Comparison of ENCODE assay signal across 2 worm cellular contexts in the genomic region with DNA sequence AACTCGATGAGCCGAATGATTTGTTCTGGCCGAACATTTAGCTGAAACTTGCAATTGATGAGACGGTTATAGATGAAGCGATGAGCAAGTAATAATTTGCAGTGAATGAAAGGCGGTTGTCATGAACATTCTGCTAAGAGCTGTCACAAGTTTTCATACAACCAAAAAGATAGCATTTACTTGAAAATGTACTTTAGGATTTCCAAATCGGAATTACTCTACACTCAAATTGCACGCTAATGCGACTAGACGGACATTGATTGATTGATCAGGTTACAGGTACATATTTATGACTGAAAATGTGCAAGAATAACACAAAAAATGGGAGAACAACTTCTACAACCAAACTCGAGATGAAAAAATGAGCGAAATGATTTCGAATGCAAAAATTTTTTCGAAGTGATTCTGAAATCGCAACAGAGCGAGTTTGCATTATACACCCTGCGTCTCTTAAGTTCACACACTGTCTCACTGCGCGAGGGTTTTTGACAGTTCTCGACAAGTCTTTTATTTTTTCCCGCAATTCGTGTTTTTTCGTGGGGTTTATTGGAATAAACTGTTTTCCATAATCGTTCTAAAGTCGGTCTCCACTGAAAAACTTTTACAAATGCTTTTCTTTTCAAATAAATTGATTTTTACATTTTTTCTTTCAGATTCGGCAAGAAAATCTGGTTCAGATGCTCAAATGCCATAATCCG.
TF ChIP-seq lines count a peak whose summit lies in the region.

A gene (minus strand): TSS at position 51 of the 698 bp plus-strand sequence.
A gene (plus strand): TSS at position 648 of the 698 bp plus-strand sequence.

TF ChIP-seq in whole organism, L1 larva, 84 proteins besides CTCF, POLR2A, EP300 and RAD21 (continued from another document and continues in another):
- no peak for TF ChIP-seq jun-1 (tag; optimal IDR thresholded peaks at IDR 0.05; lab: Kevin White, UChicago)
- no peak for TF ChIP-seq hpl-2 (GFP tag; optimal IDR thresholded peaks at IDR 0.05; lab: Kevin White, UChicago)
- TF ChIP-seq nhr-77 (tag; optimal IDR thresholded peaks at IDR 0.05; lab: Kevin White, UChicago), result no peak
- TF ChIP-seq snu-23 (GFP tag; optimal IDR thresholded peaks at IDR 0.05; lab: Kevin White, UChicago), result peak; percentile 58
- peak; percentile 64 for TF ChIP-seq rnt-1 (tag; optimal IDR thresholded peaks at IDR 0.05; lab: Kevin White, UChicago)
- TF ChIP-seq ama-1 (optimal IDR thresholded peaks at IDR 0.05; lab: Kevin White, UChicago), result no peak
- TF ChIP-seq unc-86 (tag; optimal IDR thresholded peaks at IDR 0.05; lab: Kevin White, UChicago), result no peak
- TF ChIP-seq elt-3 (tag; optimal IDR thresholded peaks at IDR 0.05; lab: Kevin White, UChicago), result peak in 1 of 6 experiments; percentile 13
- TF ChIP-seq elt-2 (tag; optimal IDR thresholded peaks at IDR 0.05; lab: Kevin White, UChicago), result no peak
- TF ChIP-seq fkh-4 (tag; optimal IDR thresholded peaks at IDR 0.05; lab: Kevin White, UChicago; ENCODE audit: borderline replicate concordance), result no peak
- no peak for TF ChIP-seq mef-2 (tag; optimal IDR thresholded peaks at IDR 0.05; lab: Kevin White, UChicago)
- TF ChIP-seq swsn-7 (tag; optimal IDR thresholded peaks at IDR 0.05; lab: Kevin White, UChicago), result peak; percentile 35
- no peak for TF ChIP-seq zag-1 (tag; optimal IDR thresholded peaks at IDR 0.05; lab: Kevin White, UChicago)
- no peak for TF ChIP-seq nhr-237 (tag; optimal IDR thresholded peaks at IDR 0.05; lab: Kevin White, UChicago)
- TF ChIP-seq aly-2 (tag; optimal IDR thresholded peaks at IDR 0.05; lab: Kevin White, UChicago), result no peak
- no peak for TF ChIP-seq ceh-8 (GFP tag; optimal IDR thresholded peaks at IDR 0.05; lab: Kevin White, UChicago)
- peak; percentile 57 for TF ChIP-seq C16A3.4 (tag; optimal IDR thresholded peaks at IDR 0.05; lab: Kevin White, UChicago)
- no peak for TF ChIP-seq mep-1 (tag; optimal IDR thresholded peaks at IDR 0.05; lab: Kevin White, UChicago)
- TF ChIP-seq C04F5.9 (tag; optimal IDR thresholded peaks at IDR 0.05; lab: Kevin White, UChicago), result no peak
- TF ChIP-seq pag-3 (tag; optimal IDR thresholded peaks at IDR 0.05; lab: Kevin White, UChicago; ENCODE audit: borderline replicate concordance, insufficient read depth), result no peak
- TF ChIP-seq isw-1 (GFP tag; IDR thresholded peaks at IDR 0.05; lab: Robert Waterston, UW), result peak; percentile 24; the same call in 1 of the 2 replicates
- no peak for TF ChIP-seq egl-13 (tag; optimal IDR thresholded peaks at IDR 0.05; lab: Kevin White, UChicago)
- no peak for TF ChIP-seq tbx-2 (tag; optimal IDR thresholded peaks at IDR 0.05; lab: Kevin White, UChicago)
- peak; percentile 29 for TF ChIP-seq irx-1 (tag; optimal IDR thresholded peaks at IDR 0.05; lab: Kevin White, UChicago)
- no peak for TF ChIP-seq nhr-47 (tag; optimal IDR thresholded peaks at IDR 0.05; lab: Kevin White, UChicago)
- no peak for TF ChIP-seq nhr-28 (tag; optimal IDR thresholded peaks at IDR 0.05; lab: Kevin White, UChicago)
- TF ChIP-seq pax-3 (tag; optimal IDR thresholded peaks at IDR 0.05; lab: Kevin White, UChicago), result no peak
- peak; percentile 59 for TF ChIP-seq F16B12.6 (tag; optimal IDR thresholded peaks at IDR 0.05; lab: Kevin White, UChicago)
- no peak for TF ChIP-seq egl-27 (tag; optimal IDR thresholded peaks at IDR 0.05; lab: Kevin White, UChicago)
- peak; percentile 27 for TF ChIP-seq xbp-1 (tag; optimal IDR thresholded peaks at IDR 0.05; lab: Kevin White, UChicago)
- TF ChIP-seq sup-37 (GFP tag; optimal IDR thresholded peaks at IDR 0.05; lab: Kevin White, UChicago), result no peak
- TF ChIP-seq lsy-2 (tag; optimal IDR thresholded peaks at IDR 0.05; lab: Kevin White, UChicago), result peak in 1 of 2 experiments; percentile 78
- TF ChIP-seq efl-3 (GFP tag; optimal IDR thresholded peaks at IDR 0.05; lab: Kevin White, UChicago), result no peak
- no peak for TF ChIP-seq tlp-1 (tag; optimal IDR thresholded peaks at IDR 0.05; lab: Kevin White, UChicago)
- no peak for TF ChIP-seq hlh-17 (GFP tag; optimal IDR thresholded peaks at IDR 0.05; lab: Kevin White, UChicago; ENCODE audit: borderline replicate concordance)
- no peak for TF ChIP-seq blmp-1 (tag; optimal IDR thresholded peaks at IDR 0.05; lab: Kevin White, UChicago)
- TF ChIP-seq dsc-1 (tag; optimal IDR thresholded peaks at IDR 0.05; lab: Kevin White, UChicago), result peak; percentile 1
- TF ChIP-seq nhr-85 (tag; lab: Kevin White, UChicago), result peak; percentile 75
- no peak for TF ChIP-seq fkh-8 (tag; optimal IDR thresholded peaks at IDR 0.05; lab: Kevin White, UChicago)
- peak; percentile 44 for TF ChIP-seq nhr-19 (GFP tag; conservative IDR thresholded peaks at IDR 0.05; lab: Robert Waterston, UW)
- TF ChIP-seq C34B4.2 (tag; optimal IDR thresholded peaks at IDR 0.05; lab: Kevin White, UChicago), result no peak
- TF ChIP-seq grh-1 (GFP tag; IDR thresholded peaks at IDR 0.05; lab: Robert Waterston, UW), result no peak
- TF ChIP-seq sox-4 (tag; optimal IDR thresholded peaks at IDR 0.05; lab: Kevin White, UChicago), result no peak
- TF ChIP-seq ces-1 (GFP tag; optimal IDR thresholded peaks at IDR 0.05; lab: Kevin White, UChicago), result no peak
- TF ChIP-seq mdl-1 (tag; optimal IDR thresholded peaks at IDR 0.05; lab: Kevin White, UChicago), result no peak
- no peak for TF ChIP-seq ztf-4 (tag; optimal IDR thresholded peaks at IDR 0.05; lab: Kevin White, UChicago)
- no peak for TF ChIP-seq zip-4 (GFP tag; optimal IDR thresholded peaks at IDR 0.05; lab: Kevin White, UChicago)
- no peak for TF ChIP-seq lin-14 (GFP tag; optimal IDR thresholded peaks at IDR 0.05; lab: Kevin White, UChicago)
- no peak for TF ChIP-seq lir-3 (tag; optimal IDR thresholded peaks at IDR 0.05; lab: Kevin White, UChicago; ENCODE audit: poor library complexity)
- TF ChIP-seq dpl-1 (GFP tag; optimal IDR thresholded peaks at IDR 0.05; lab: Kevin White, UChicago), result peak; percentile 57 to 74 (median 71)
- TF ChIP-seq ztf-11 (tag; optimal IDR thresholded peaks at IDR 0.05; lab: Kevin White, UChicago), result no peak
- peak; percentile 61 for TF ChIP-seq lin-15B (tag; optimal IDR thresholded peaks at IDR 0.05; lab: Kevin White, UChicago)
- no peak for TF ChIP-seq alr-1 (tag; optimal IDR thresholded peaks at IDR 0.05; lab: Kevin White, UChicago; ENCODE audit: borderline replicate concordance)
- no peak for TF ChIP-seq ceh-90 (tag; optimal IDR thresholded peaks at IDR 0.05; lab: Kevin White, UChicago)
- no peak for TF ChIP-seq ceh-63 (GFP tag; optimal IDR thresholded peaks at IDR 0.05; lab: Kevin White, UChicago)
- TF ChIP-seq ceh-88 (GFP tag; IDR thresholded peaks at IDR 0.05; lab: Robert Waterston, UW), result no peak
- no peak for TF ChIP-seq vab-15 (tag; optimal IDR thresholded peaks at IDR 0.05; lab: Kevin White, UChicago)
- TF ChIP-seq lin-35 (GFP tag; optimal IDR thresholded peaks at IDR 0.05; lab: Kevin White, UChicago), result peak; percentile 63 to 77
- no peak for TF ChIP-seq Y116A8C.19 (tag; optimal IDR thresholded peaks at IDR 0.05; lab: Kevin White, UChicago; ENCODE audit: borderline replicate concordance)
- no peak for TF ChIP-seq nhr-76 (tag; optimal IDR thresholded peaks at IDR 0.05; lab: Kevin White, UChicago)
- no peak for TF ChIP-seq nhr-84 (tag; optimal IDR thresholded peaks at IDR 0.05; lab: Kevin White, UChicago)
- TF ChIP-seq aha-1 (tag; optimal IDR thresholded peaks at IDR 0.05; lab: Kevin White, UChicago), result no peak
- TF ChIP-seq unc-98 (GFP tag; IDR thresholded peaks at IDR 0.05; lab: Robert Waterston, UW), result no peak

TF ChIP-seq in whole organism, L2 larva, 48 proteins besides CTCF, POLR2A, EP300 and RAD21 (continued from another document):
- peak; percentile 6 for TF ChIP-seq mab-5 (tag; optimal IDR thresholded peaks at IDR 0.05; lab: Kevin White, UChicago)
- no peak for TF ChIP-seq unc-62 (GFP tag; optimal IDR thresholded peaks at IDR 0.05; lab: Kevin White, UChicago)
- peak; percentile 77 for TF ChIP-seq C34F6.9 (tag; optimal IDR thresholded peaks at IDR 0.05; lab: Kevin White, UChicago)
- no peak for TF ChIP-seq nhr-25 (tag; optimal IDR thresholded peaks at IDR 0.05; lab: Kevin White, UChicago)
- no peak for TF ChIP-seq ztf-4 (tag; optimal IDR thresholded peaks at IDR 0.05; lab: Kevin White, UChicago)
- no peak for TF ChIP-seq snpc-4 (tag; optimal IDR thresholded peaks at IDR 0.05; lab: Kevin White, UChicago)
- no peak for TF ChIP-seq egl-27 (tag; optimal IDR thresholded peaks at IDR 0.05; lab: Kevin White, UChicago)
- no peak for TF ChIP-seq ama-1 (optimal IDR thresholded peaks at IDR 0.05; lab: Kevin White, UChicago)
- TF ChIP-seq lsy-2 (tag; optimal IDR thresholded peaks at IDR 0.05; lab: Kevin White, UChicago), result peak in 1 of 2 experiments; percentile 10
- TF ChIP-seq zag-1 (tag; optimal IDR thresholded peaks at IDR 0.05; lab: Kevin White, UChicago), result no peak
- TF ChIP-seq nhr-21 (tag; optimal IDR thresholded peaks at IDR 0.05; lab: Kevin White, UChicago), result peak; percentile 2
- no peak for TF ChIP-seq elt-1 (tag; optimal IDR thresholded peaks at IDR 0.05; lab: Kevin White, UChicago)
- TF ChIP-seq crh-2 (tag; optimal IDR thresholded peaks at IDR 0.05; lab: Kevin White, UChicago), result no peak
- TF ChIP-seq aly-2 (tag; optimal IDR thresholded peaks at IDR 0.05; lab: Kevin White, UChicago), result no peak
